Fruit fly (Drosophila melanogaster): ENCODE data around the gene GstD5.
A peak's percentile ranks its signal among the peaks of the same experiment; 100 is the strongest.

The GstD5 gene

DNA sequence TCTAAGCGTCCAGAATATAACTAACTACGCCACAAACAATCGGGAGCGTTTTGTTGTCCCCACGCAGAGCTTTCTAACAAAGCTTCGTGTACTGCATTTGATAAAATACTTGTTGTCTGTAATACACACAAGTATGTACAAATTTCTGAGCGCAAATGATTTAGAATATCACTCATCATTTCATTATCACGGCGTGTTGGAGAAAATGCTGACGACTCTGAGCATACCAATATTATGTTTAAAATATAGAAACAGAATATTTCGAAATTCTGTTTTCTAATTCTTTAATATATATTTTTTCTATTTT, 30.3 kb downstream of the GstD5 start, which contains the start of gene Cyp9f2:
Gene Cyp9f2 (minus strand): TSS at position 101 of the 307 bp plus-strand sequence.
- TF ChIP-seq Abd-B (GFP tag; optimal IDR thresholded peaks at IDR 0.05) (no peak), sv (GFP tag; optimal IDR thresholded peaks at IDR 0.05) (no peak), tai (GFP tag; optimal IDR thresholded peaks at IDR 0.05) (no peak), CrebA (GFP tag; optimal IDR thresholded peaks at IDR 0.05; ENCODE audit: borderline replicate concordance) (no peak), dmrt93B (GFP tag; optimal IDR thresholded peaks at IDR 0.05) (no peak), Myc (optimal IDR thresholded peaks at IDR 0.05) (no peak), dsf (GFP tag; optimal IDR thresholded peaks at IDR 0.05; ENCODE audit: borderline replicate concordance) (no peak), OdsH (GFP tag; optimal IDR thresholded peaks at IDR 0.05) (no peak)

DNA sequence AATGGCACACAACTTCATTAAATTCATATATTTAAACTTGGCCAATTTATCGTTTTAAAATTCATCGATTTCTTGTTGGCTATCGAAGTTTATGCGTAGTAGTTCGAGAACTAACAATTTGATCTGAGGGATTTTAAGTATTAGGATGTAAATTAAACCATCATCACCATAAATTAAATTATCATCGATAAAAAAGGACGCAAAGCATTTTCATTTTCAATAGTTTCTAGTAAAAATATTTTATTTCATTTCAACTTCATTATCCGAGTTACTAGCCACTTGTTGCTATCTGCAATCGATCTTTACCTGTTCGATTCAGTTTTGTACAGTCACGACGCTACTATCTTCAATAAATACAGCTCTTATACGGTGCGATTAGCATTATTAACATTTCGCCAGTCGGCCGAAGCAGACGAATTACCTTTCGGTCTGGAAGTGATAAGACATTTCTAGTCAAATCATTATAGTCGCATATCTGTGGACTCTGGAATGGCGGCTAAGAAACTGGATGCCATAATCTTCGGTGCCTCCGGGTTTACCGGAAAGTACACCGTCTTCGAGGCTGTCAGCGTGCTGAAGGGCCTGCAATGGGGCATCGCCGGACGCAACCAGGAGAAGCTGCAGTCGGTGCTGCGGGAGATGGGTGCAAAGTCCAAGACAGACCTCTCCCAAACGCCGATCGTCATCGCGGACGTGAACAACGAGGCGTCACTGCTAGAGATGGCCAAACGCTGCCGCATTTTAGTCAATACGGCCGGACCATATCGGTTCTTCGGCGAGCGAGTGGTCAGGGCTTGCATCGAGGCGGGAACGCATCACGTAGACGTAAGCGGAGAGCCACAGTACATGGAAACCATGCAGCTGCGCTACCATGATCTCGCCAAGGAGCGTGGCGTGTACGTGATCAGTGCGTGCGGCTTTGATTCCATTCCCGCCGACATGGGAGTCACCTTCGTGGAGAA, 31.0 kb downstream of the GstD5 start, which contains the start of gene CG5167:
Gene CG5167 (plus strand): TSS at position 298 of the 962 bp plus-strand sequence.
- TF ChIP-seq rgr (GFP tag; optimal IDR thresholded peaks at IDR 0.05) (peak; percentile 69), Hr78 (GFP tag; optimal IDR thresholded peaks at IDR 0.05) (no peak), sage (GFP tag; optimal IDR thresholded peaks at IDR 0.05) (no peak), dl (GFP tag; optimal IDR thresholded peaks at IDR 0.05; ENCODE audit: insufficient read depth in 1 of 2, partially characterized antibody in 2 of 2) (no peak), brk (GFP tag; optimal IDR thresholded peaks at IDR 0.05) (no peak), Mio (GFP tag; optimal IDR thresholded peaks at IDR 0.05) (no peak), fru (GFP tag; optimal IDR thresholded peaks at IDR 0.05) (peak; percentile 82), Jra (GFP tag; optimal IDR thresholded peaks at IDR 0.05) (no peak), h (GFP tag; optimal IDR thresholded peaks at IDR 0.05) (peak; percentile 58), GATAd (GFP tag; optimal IDR thresholded peaks at IDR 0.05) (no peak), tai (GFP tag; optimal IDR thresholded peaks at IDR 0.05) (no peak), Dfd (GFP tag; optimal IDR thresholded peaks at IDR 0.05) (no peak), ey (GFP tag; optimal IDR thresholded peaks at IDR 0.05) (peak; percentile 43), pan (optimal IDR thresholded peaks at IDR 0.05) (no peak), Dif (GFP tag; optimal IDR thresholded peaks at IDR 0.05; ENCODE audit: partially characterized antibody) (no peak), br (GFP tag; optimal IDR thresholded peaks at IDR 0.05) (peak; percentile 52), sv (GFP tag; optimal IDR thresholded peaks at IDR 0.05) (no peak), dmrt93B (GFP tag; optimal IDR thresholded peaks at IDR 0.05) (no peak), Hnf4 (GFP tag; optimal IDR thresholded peaks at IDR 0.05) (no peak), CG32264 (GFP tag; optimal IDR thresholded peaks at IDR 0.05) (no peak), CrebA (GFP tag; optimal IDR thresholded peaks at IDR 0.05; ENCODE audit: borderline replicate concordance) (no peak), lola (GFP tag; optimal IDR thresholded peaks at IDR 0.05) (no peak), Vsx2 (GFP tag; optimal IDR thresholded peaks at IDR 0.05; ENCODE audit: partially characterized antibody) (no peak), woc (GFP tag; optimal IDR thresholded peaks at IDR 0.05) (peak; percentile 48), N (GFP tag; optimal IDR thresholded peaks at IDR 0.05) (no peak), jim (GFP tag; optimal IDR thresholded peaks at IDR 0.05) (no peak), Abd-B (GFP tag; optimal IDR thresholded peaks at IDR 0.05) (no peak), CG9705 (GFP tag; optimal IDR thresholded peaks at IDR 0.05) (peak; percentile 14), Rel (GFP tag; optimal IDR thresholded peaks at IDR 0.05) (no peak), Rel (tag; optimal IDR thresholded peaks at IDR 0.05) (peak; percentile 5), Myc (optimal IDR thresholded peaks at IDR 0.05) (no peak), psq (GFP tag; optimal IDR thresholded peaks at IDR 0.05) (peak; percentile 54), Sp1 (GFP tag; optimal IDR thresholded peaks at IDR 0.05) (peak; percentile 58), OdsH (GFP tag; optimal IDR thresholded peaks at IDR 0.05) (peak; percentile 53), usp (GFP tag; optimal IDR thresholded peaks at IDR 0.05) (no peak), Hr83 (GFP tag; optimal IDR thresholded peaks at IDR 0.05; ENCODE audit: poor library complexity, severe bottlenecking) (no peak), dsf (GFP tag; optimal IDR thresholded peaks at IDR 0.05; ENCODE audit: borderline replicate concordance) (no peak), foxo (GFP tag; optimal IDR thresholded peaks at IDR 0.05) (peak in 1 of 2 experiments; percentile 67), HLH106 (tag; optimal IDR thresholded peaks at IDR 0.05) (peak; percentile 45)

Measured in whole organism, wandering third instar larva.